Fruit fly (Drosophila melanogaster) whole organism, embryonic: ENCODE data around the gene Mdr65.

Experiments
- CG10959 ChIP-seq: fragments of 200-800 bp; sonication (Bioruptor generic); IDR thresholded peaks from 2 replicates; pipeline ENCODE4 v1.3.6; 2022; ENCODE audit warnings: missing biosample characterization, missing genetic modification characterization
- CG11560 ChIP-seq: fragments of 200-800 bp; sonication (Bioruptor generic); IDR thresholded peaks from 3 replicates; pipeline ENCODE4 v1.3.6; 2022; ENCODE audit warnings: missing biosample characterization, missing genetic modification characterization
- CG11695 ChIP-seq: fragments of 200-800 bp; sonication (Bioruptor generic); IDR thresholded peaks from 3 replicates; pipeline ENCODE4 v1.3.6; 2022; ENCODE audit warnings: missing biosample characterization, missing genetic modification characterization
- CG11696 ChIP-seq: fragments of 200-800 bp; sonication (Bioruptor generic); IDR thresholded peaks from 2 replicates; pipeline ENCODE4 v1.3.6; 2022; ENCODE audit warnings: missing biosample characterization, missing genetic modification characterization
- CG12071 ChIP-seq: fragments of 200-800 bp; sonication (Bioruptor generic); optimal IDR thresholded peaks from 3 replicates; lab custom pipeline; 2018; ENCODE audit warnings: missing biosample characterization, mild to moderate bottlenecking, missing genetic modification characterization
- CG13123 ChIP-seq: fragments of 200-800 bp; sonication (Bioruptor generic); optimal IDR thresholded peaks from 2 replicates; lab custom pipeline; 2016; ENCODE audit warnings: missing biosample characterization, missing genetic modification characterization
- CG13296 ChIP-seq: fragments of 200-800 bp; sonication (Bioruptor generic); optimal IDR thresholded peaks from 3 replicates; lab custom pipeline; 2018; ENCODE audit warnings: missing biosample characterization, mild to moderate bottlenecking, missing genetic modification characterization
- CG14710 ChIP-seq: fragments of 200-800 bp; sonication (Bioruptor generic); optimal IDR thresholded peaks from 3 replicates; lab custom pipeline; 2019; ENCODE audit warnings: missing biosample characterization, mild to moderate bottlenecking, missing genetic modification characterization, moderate library complexity
- CG14860 ChIP-seq: fragments of 200-800 bp; sonication (Bioruptor generic); IDR thresholded peaks from 3 replicates; pipeline ENCODE4 v1.3.6; 2022; ENCODE audit warnings: missing biosample characterization, missing genetic modification characterization; ENCODE audit not compliant: partially characterized antibody
- CG15269 ChIP-seq: fragments of 200-800 bp; sonication (Bioruptor generic); optimal IDR thresholded peaks from 2 replicates; lab custom pipeline; 2018; ENCODE audit warnings: missing biosample characterization, mild to moderate bottlenecking, missing genetic modification characterization, moderate library complexity
- CG15696 ChIP-seq: fragments of 200-800 bp; sonication (Bioruptor generic); optimal IDR thresholded peaks from 2 replicates; lab custom pipeline; 2019; ENCODE audit warnings: missing biosample characterization, mild to moderate bottlenecking, missing genetic modification characterization, moderate library complexity
- CG16813 ChIP-seq: fragments of 200-800 bp; sonication (Bioruptor generic); IDR thresholded peaks from 3 replicates; pipeline ENCODE4 v1.3.6; 2022; ENCODE audit warnings: missing biosample characterization, missing genetic modification characterization; ENCODE audit not compliant: partially characterized antibody
- CG17359 ChIP-seq: fragments of 200-800 bp; sonication (Bioruptor generic); optimal IDR thresholded peaks from 3 replicates; lab custom pipeline; 2018; ENCODE audit warnings: missing biosample characterization, mild to moderate bottlenecking, missing genetic modification characterization, moderate library complexity
- CG30020 ChIP-seq: fragments of 200-800 bp; optimal IDR thresholded peaks from 2 replicates; lab custom pipeline; 2019; ENCODE audit warnings: missing biosample characterization, mild to moderate bottlenecking, missing genetic modification characterization, moderate library complexity
- CG31441 ChIP-seq: fragments of 200-800 bp; sonication (Bioruptor generic); IDR thresholded peaks from 2 replicates; pipeline ENCODE4 v1.3.6; 2022; ENCODE audit warnings: missing biosample characterization, missing genetic modification characterization
- CG34376 ChIP-seq: fragments of 200-800 bp; sonication (Bioruptor generic); optimal IDR thresholded peaks from 2 replicates; lab custom pipeline; 2018; ENCODE audit warnings: missing biosample characterization, mild to moderate bottlenecking, missing genetic modification characterization
- CG3838 ChIP-seq: fragments of 200-800 bp; sonication (Bioruptor generic); optimal IDR thresholded peaks from 3 replicates; lab custom pipeline; 2016; ENCODE audit warnings: missing biosample characterization, missing genetic modification characterization
- CG4617 ChIP-seq: fragments of 200-800 bp; sonication (Bioruptor generic); optimal IDR thresholded peaks from 3 replicates; lab custom pipeline; 2016; ENCODE audit warnings: missing biosample characterization, missing genetic modification characterization, borderline replicate concordance
- CG6654 ChIP-seq: fragments of 200-800 bp; sonication (Bioruptor generic); optimal IDR thresholded peaks from 2 replicates; lab custom pipeline; 2017; ENCODE audit warnings: missing biosample characterization, mild to moderate bottlenecking, missing genetic modification characterization
- CG7372 ChIP-seq: fragments of 200-800 bp; sonication (Bioruptor generic); IDR thresholded peaks from 2 replicates; pipeline ENCODE4 v1.3.6; 2022; ENCODE audit warnings: missing biosample characterization, missing genetic modification characterization
- CG7786 ChIP-seq: fragments of 200-800 bp; sonication (Bioruptor generic); optimal IDR thresholded peaks from 2 replicates; lab custom pipeline; 2016; ENCODE audit warnings: missing biosample characterization, missing genetic modification characterization
- CG7928 ChIP-seq: fragments of 200-800 bp; sonication (Bioruptor generic); optimal IDR thresholded peaks from 2 replicates; lab custom pipeline; 2017; ENCODE audit warnings: missing biosample characterization, mild to moderate bottlenecking, missing genetic modification characterization
- CG8944 ChIP-seq: fragments of 200-800 bp; sonication (Bioruptor generic); optimal IDR thresholded peaks from 3 replicates; lab custom pipeline; 2016; ENCODE audit warnings: missing biosample characterization, missing genetic modification characterization
- Camta ChIP-seq: fragments of 200-800 bp; sonication (Bioruptor generic); optimal IDR thresholded peaks from 2 replicates; lab custom pipeline; 2016; ENCODE audit warnings: missing biosample characterization, missing genetic modification characterization
- Dad ChIP-seq: fragments of 200-800 bp; sonication (Bioruptor generic); optimal IDR thresholded peaks from 3 replicates; lab custom pipeline; 2016; ENCODE audit warnings: missing biosample characterization, missing genetic modification characterization
- GATAe ChIP-seq: fragments of 200-800 bp; sonication (Bioruptor generic); conservative IDR thresholded peaks from 2 replicates; pipeline ENCODE4 v1.3.6; 2022; ENCODE audit warnings: missing biosample characterization, missing genetic modification characterization
- MTF-1 ChIP-seq: fragments of 200-800 bp; sonication (Bioruptor generic); optimal IDR thresholded peaks from 2 replicates; lab custom pipeline; 2018; ENCODE audit warnings: missing biosample characterization, mild to moderate bottlenecking, missing genetic modification characterization, borderline replicate concordance
- Max ChIP-seq: fragments of 200-800 bp; sonication (Bioruptor generic); optimal IDR thresholded peaks from 2 replicates; lab custom pipeline; 2016; ENCODE audit warnings: missing biosample characterization, mild to moderate bottlenecking, missing genetic modification characterization
- Nf-YA ChIP-seq: fragments of 200-800 bp; sonication (Bioruptor generic); IDR thresholded peaks from 2 replicates; pipeline ENCODE4 v1.3.6; 2022; ENCODE audit warnings: missing biosample characterization, missing genetic modification characterization
- Sox102F ChIP-seq: fragments of 200-800 bp; sonication (Bioruptor generic); optimal IDR thresholded peaks from 2 replicates; lab custom pipeline; 2018; ENCODE audit warnings: missing biosample characterization, mild to moderate bottlenecking, missing genetic modification characterization, moderate library complexity
- Xrp1 ChIP-seq: fragments of 200-800 bp; sonication (Bioruptor generic); IDR thresholded peaks from 2 replicates; pipeline ENCODE4 v1.3.6; 2022; ENCODE audit warnings: missing biosample characterization, missing genetic modification characterization
- ab ChIP-seq: fragments of 200-800 bp; sonication (Bioruptor generic); optimal IDR thresholded peaks from 2 replicates; lab custom pipeline; 2016; ENCODE audit warnings: missing biosample characterization, missing genetic modification characterization
- ac ChIP-seq: fragments of 200-800 bp; sonication (Bioruptor generic); optimal IDR thresholded peaks from 3 replicates; lab custom pipeline; 2017; ENCODE audit warnings: missing biosample characterization, mild to moderate bottlenecking, missing genetic modification characterization
- ato ChIP-seq: fragments of 200-800 bp; sonication (Bioruptor generic); IDR thresholded peaks from 2 replicates; pipeline ENCODE4 v1.3.6; 2022; ENCODE audit warnings: missing biosample characterization, missing genetic modification characterization; ENCODE audit not compliant: partially characterized antibody
- bab2 ChIP-seq: fragments of 200-800 bp; sonication (Bioruptor generic); optimal IDR thresholded peaks from 2 replicates; lab custom pipeline; 2016; ENCODE audit warnings: missing biosample characterization, missing genetic modification characterization
- chif ChIP-seq, 2 experiments: fragments of 200-800 bp; sonication (Bioruptor generic); optimal IDR thresholded peaks; 3 replicates each; lab custom pipeline; 2016; ENCODE audit warnings: missing biosample characterization in 2 of 2, missing genetic modification characterization in 2 of 2
- chinmo ChIP-seq: fragments of 200-800 bp; sonication (Bioruptor generic); IDR thresholded peaks from 4 replicates; pipeline ENCODE4 v1.3.6; 2022; ENCODE audit warnings: missing biosample characterization, missing genetic modification characterization; ENCODE audit not compliant: partially characterized antibody
- croc ChIP-seq: fragments of 200-800 bp; sonication (Bioruptor generic); conservative IDR thresholded peaks from 3 replicates; pipeline ENCODE4 v1.3.6; 2022; ENCODE audit warnings: missing biosample characterization, missing genetic modification characterization
- dysf ChIP-seq: fragments of 200-800 bp; sonication (Bioruptor generic); IDR thresholded peaks from 3 replicates; pipeline ENCODE4 v1.3.6; 2022; ENCODE audit warnings: missing biosample characterization, missing genetic modification characterization
- exex ChIP-seq: fragments of 200-800 bp; sonication (Bioruptor generic); optimal IDR thresholded peaks from 4 replicates; lab custom pipeline; 2018; ENCODE audit warnings: missing biosample characterization, mild to moderate bottlenecking, missing genetic modification characterization, moderate library complexity
- hth ChIP-seq: fragments of >200 bp; optimal IDR thresholded peaks from 2 replicates; lab custom pipeline; 2017; ENCODE audit warnings: inconsistent platforms
- pan ChIP-seq, 4 experiments: fragments of >200 bp in 3 of 4; fragments of 200-800 bp in 1 of 4; sonication (Bioruptor generic) in 1 of 4; optimal IDR thresholded peaks in 3 of 4; IDR thresholded peaks in 1 of 4; 2 replicates each; pipeline versions ENCODE4 v1.3.6 to Lab custom; 2017 to 2022; ENCODE audit warnings: missing biosample characterization in 2 of 4, missing genetic modification characterization in 2 of 4, mixed read lengths in 1 of 4
- peb ChIP-seq: fragments of 200-800 bp; sonication (Bioruptor generic); IDR thresholded peaks from 2 replicates; pipeline ENCODE4 v1.3.6; 2022; ENCODE audit warnings: missing biosample characterization, missing genetic modification characterization
- pita ChIP-seq: fragments of 200-800 bp; sonication (Bioruptor generic); optimal IDR thresholded peaks from 2 replicates; lab custom pipeline; 2017; ENCODE audit warnings: missing biosample characterization, mild to moderate bottlenecking, missing genetic modification characterization
- scrt ChIP-seq: fragments of 200-800 bp; sonication (Bioruptor generic); optimal IDR thresholded peaks from 2 replicates; lab custom pipeline; 2018; ENCODE audit warnings: missing biosample characterization, mild to moderate bottlenecking, missing genetic modification characterization, moderate library complexity
- sna ChIP-seq: fragments of 200-800 bp; sonication (Bioruptor generic); IDR thresholded peaks from 2 replicates; pipeline ENCODE4 v1.3.6; 2022; ENCODE audit warnings: missing biosample characterization, missing genetic modification characterization; ENCODE audit not compliant: partially characterized antibody
- tgo ChIP-seq: fragments of 200-800 bp; sonication (Bioruptor generic); IDR thresholded peaks from 3 replicates; pipeline ENCODE4 v1.3.6; 2022; ENCODE audit warnings: missing biosample characterization, missing genetic modification characterization
- trem ChIP-seq: fragments of 200-800 bp; optimal IDR thresholded peaks from 3 replicates; lab custom pipeline; 2019; ENCODE audit warnings: missing biosample characterization, mild to moderate bottlenecking, missing genetic modification characterization, moderate library complexity
- wek ChIP-seq: fragments of 200-800 bp; sonication (Bioruptor generic); optimal IDR thresholded peaks from 3 replicates; lab custom pipeline; 2018; ENCODE audit warnings: missing biosample characterization, mild to moderate bottlenecking, missing genetic modification characterization, moderate library complexity

Gene Mdr65

dm6 chr3L:6215976-6216786 is 29.4 kb downstream of the Mdr65 start (continued):
- TF ChIP-seq CG13123 (GFP tag; lab: Kevin White, UChicago) (no peak), Xrp1 (peak; percentile 57), CG3838 (GFP tag; lab: Kevin White, UChicago) (no peak), CG7372 (no peak), CG11560 (tag; lab: Robert Waterston, UW) (no peak), CG11695 (GFP tag; lab: Robert Waterston, UW) (no peak), CG7786 (no peak), sna (no peak), ato (GFP tag; lab: Robert Waterston, UW) (no peak), CG15269 (tag; lab: Kevin White, UChicago) (no peak), croc (GFP tag; lab: Robert Waterston, UW) (no peak), CG10959 (GFP tag; lab: Robert Waterston, UW) (no peak), pan (optimal IDR thresholded peaks at IDR 0.05; lab: Kevin White, UChicago) (no peak), pan (GFP tag; optimal IDR thresholded peaks at IDR 0.05 in 1 of 2, IDR thresholded peaks at IDR 0.05 in 1 of 2) (no peak), wek (GFP tag; lab: Kevin White, UChicago) (peak; percentile 73), peb (no peak), hth (no peak), Sox102F (GFP tag; lab: Kevin White, UChicago) (no peak), CG15696 (tag; lab: Kevin White, UChicago) (peak; percentile 93), CG16813 (GFP tag; lab: Robert Waterston, UW) (no peak), dysf (GFP tag; lab: Robert Waterston, UW) (no peak), MTF-1 (GFP tag; lab: Kevin White, UChicago) (peak; percentile 70), ab (GFP tag; lab: Kevin White, UChicago) (no peak), Camta (GFP tag; lab: Kevin White, UChicago) (no peak), CG14860 (GFP tag; lab: Robert Waterston, UW) (no peak), CG11696 (no peak), chinmo (GFP tag; lab: Robert Waterston, UW) (0 out of 4 replicates have a peak, but pooled peaks have one; percentile 59), CG30020 (tag; lab: Kevin White, UChicago) (no peak), CG7928 (GFP tag; lab: Kevin White, UChicago) (no peak), CG8944 (no peak), trem (tag; lab: Kevin White, UChicago) (peak; percentile 28), tgo (GFP tag; lab: Robert Waterston, UW) (no peak), ac (peak; percentile 60), chif (GFP tag; optimal IDR thresholded peaks at IDR 0.05; lab: Kevin White, UChicago) (peak in 1 of 2 experiments; percentile 23), CG17359 (no peak), pita (GFP tag; lab: Kevin White, UChicago) (no peak), CG6654 (GFP tag; lab: Kevin White, UChicago) (no peak), Nf-YA (no peak), GATAe (no peak), exex (tag; lab: Kevin White, UChicago) (no peak), bab2 (GFP tag; lab: Kevin White, UChicago) (no peak), CG13296 (no peak), scrt (GFP tag; lab: Kevin White, UChicago) (no peak), Max (GFP tag; lab: Kevin White, UChicago) (peak; percentile 23), CG34376 (peak; percentile 85), CG14710 (peak; percentile 58), CG4617 (GFP tag; lab: Kevin White, UChicago) (no peak), CG12071 (GFP tag; lab: Kevin White, UChicago) (peak; percentile 78), Dad (GFP tag; lab: Kevin White, UChicago) (no peak), CG31441 (GFP tag; lab: Robert Waterston, UW) (no peak)
